Fruit fly (Drosophila melanogaster) whole organism, embryonic: ENCODE results near the gene CG10866.

ENCODE experiments used
- B-H1 ChIP-seq: fragments of 200-800 bp; sonication (Bioruptor generic); IDR thresholded peaks from 3 replicates; pipeline ENCODE4 v1.3.6; 2022; ENCODE audit warnings: missing biosample characterization, missing genetic modification characterization
- CG10267 ChIP-seq: fragments of 200-800 bp; sonication (Bioruptor generic); optimal IDR thresholded peaks from 2 replicates; lab custom pipeline; 2018; ENCODE audit warnings: missing biosample characterization, mild to moderate bottlenecking, missing genetic modification characterization, moderate library complexity
- CG12104 ChIP-seq: fragments of 200-800 bp; sonication (Bioruptor generic); optimal IDR thresholded peaks from 3 replicates; lab custom pipeline; 2016; ENCODE audit warnings: missing biosample characterization, missing genetic modification characterization
- CG12744 ChIP-seq: fragments of 200-800 bp; sonication (Bioruptor generic); optimal IDR thresholded peaks from 2 replicates; lab custom pipeline; 2016; ENCODE audit warnings: missing biosample characterization, missing genetic modification characterization
- CG13894 ChIP-seq: fragments of 200-800 bp; sonication (Bioruptor generic); optimal IDR thresholded peaks from 3 replicates; lab custom pipeline; 2018; ENCODE audit warnings: missing biosample characterization, mild to moderate bottlenecking, missing genetic modification characterization, moderate library complexity
- CG1832 ChIP-seq: fragments of 200-800 bp; sonication (Bioruptor generic); optimal IDR thresholded peaks from 2 replicates; lab custom pipeline; 2017; ENCODE audit warnings: missing biosample characterization, mild to moderate bottlenecking, missing genetic modification characterization, inconsistent platforms
- CG18764 ChIP-seq: fragments of 200-800 bp; sonication (Bioruptor generic); optimal IDR thresholded peaks from 3 replicates; lab custom pipeline; 2016; ENCODE audit warnings: missing biosample characterization, missing genetic modification characterization
- CG3281 ChIP-seq: fragments of 200-800 bp; sonication (Bioruptor generic); optimal IDR thresholded peaks from 3 replicates; lab custom pipeline; 2017; ENCODE audit warnings: missing biosample characterization, mild to moderate bottlenecking, missing genetic modification characterization
- CG5180 ChIP-seq: fragments of 200-800 bp; sonication (Bioruptor generic); optimal IDR thresholded peaks from 3 replicates; lab custom pipeline; 2017; ENCODE audit warnings: missing biosample characterization, missing genetic modification characterization, mild to moderate bottlenecking, moderate library complexity, missing genetic modification reagents
- CG6689 ChIP-seq: fragments of 200-800 bp; sonication (Bioruptor generic); IDR thresholded peaks from 2 replicates; pipeline ENCODE4 v1.3.6; 2022; ENCODE audit warnings: missing biosample characterization, missing genetic modification characterization
- CG6791 ChIP-seq: fragments of 200-800 bp; sonication (Bioruptor generic); IDR thresholded peaks from 3 replicates; pipeline ENCODE4 v1.3.6; 2022; ENCODE audit warnings: missing biosample characterization, missing genetic modification characterization; ENCODE audit not compliant: partially characterized antibody
- CG7839 ChIP-seq: fragments of 200-800 bp; sonication (Bioruptor generic); optimal IDR thresholded peaks from 3 replicates; lab custom pipeline; 2018; ENCODE audit warnings: missing biosample characterization, mild to moderate bottlenecking, missing genetic modification characterization, moderate library complexity
- CG7987 ChIP-seq: fragments of 200-800 bp; sonication (Bioruptor generic); optimal IDR thresholded peaks from 2 replicates; lab custom pipeline; 2018; ENCODE audit warnings: missing biosample characterization, mild to moderate bottlenecking, missing genetic modification characterization, moderate library complexity
- CG9797 ChIP-seq: fragments of 200-800 bp; sonication (Bioruptor generic); optimal IDR thresholded peaks from 3 replicates; lab custom pipeline; 2018; ENCODE audit warnings: missing biosample characterization, mild to moderate bottlenecking, missing genetic modification characterization
- D19A ChIP-seq: fragments of 200-800 bp; optimal IDR thresholded peaks from 3 replicates; lab custom pipeline; 2019; ENCODE audit warnings: missing biosample characterization, mild to moderate bottlenecking, missing genetic modification characterization, moderate library complexity
- Dad ChIP-seq: fragments of 200-800 bp; sonication (Bioruptor generic); optimal IDR thresholded peaks from 3 replicates; lab custom pipeline; 2016; ENCODE audit warnings: missing biosample characterization, missing genetic modification characterization
- Ets65A ChIP-seq: fragments of 200-800 bp; sonication (Bioruptor generic); peaks from one replicate; lab custom pipeline; 2016; ENCODE audit warnings: missing biosample characterization, missing genetic modification characterization
- Hey ChIP-seq: fragments of 200-800 bp; sonication (Bioruptor generic); optimal IDR thresholded peaks from 3 replicates; lab custom pipeline; 2018; ENCODE audit warnings: missing biosample characterization, mild to moderate bottlenecking, missing genetic modification characterization
- Hr51 ChIP-seq, 2 experiments: fragments of 200-800 bp; sonication (Bioruptor generic); optimal IDR thresholded peaks; 2 replicates in 1 of 2; 3 replicates in 1 of 2; lab custom pipeline; 2016 to 2018; ENCODE audit warnings: missing biosample characterization in 2 of 2, missing genetic modification characterization in 2 of 2, mild to moderate bottlenecking in 1 of 2, moderate library complexity in 1 of 2
- Nf-YA ChIP-seq: fragments of 200-800 bp; sonication (Bioruptor generic); IDR thresholded peaks from 2 replicates; pipeline ENCODE4 v1.3.6; 2022; ENCODE audit warnings: missing biosample characterization, missing genetic modification characterization
- Opbp ChIP-seq: fragments of 200-800 bp; sonication (Bioruptor generic); IDR thresholded peaks from 3 replicates; pipeline ENCODE4 v1.3.6; 2022; ENCODE audit warnings: missing biosample characterization, missing genetic modification characterization; ENCODE audit not compliant: partially characterized antibody
- Side ChIP-seq: fragments of 200-800 bp; sonication (Bioruptor generic); optimal IDR thresholded peaks from 2 replicates; lab custom pipeline; 2016; ENCODE audit warnings: missing biosample characterization, missing genetic modification characterization
- Spps ChIP-seq: fragments of 200-800 bp; sonication (Bioruptor generic); optimal IDR thresholded peaks from 2 replicates; lab custom pipeline; 2018; ENCODE audit warnings: missing biosample characterization, mild to moderate bottlenecking, missing genetic modification characterization
- Xrp1 ChIP-seq: fragments of 200-800 bp; sonication (Bioruptor generic); IDR thresholded peaks from 2 replicates; pipeline ENCODE4 v1.3.6; 2022; ENCODE audit warnings: missing biosample characterization, missing genetic modification characterization
- ac ChIP-seq: fragments of 200-800 bp; sonication (Bioruptor generic); optimal IDR thresholded peaks from 3 replicates; lab custom pipeline; 2017; ENCODE audit warnings: missing biosample characterization, mild to moderate bottlenecking, missing genetic modification characterization
- az2 ChIP-seq: fragments of 200-800 bp; sonication (Bioruptor generic); optimal IDR thresholded peaks from 3 replicates; lab custom pipeline; 2016; ENCODE audit warnings: missing biosample characterization, missing genetic modification characterization
- cas ChIP-seq: fragments of 200-800 bp; sonication (Bioruptor generic); IDR thresholded peaks from 2 replicates; pipeline ENCODE4 v1.3.6; 2022; ENCODE audit warnings: missing biosample characterization, missing genetic modification characterization
- crol ChIP-seq: fragments of 200-800 bp; sonication (Bioruptor generic); IDR thresholded peaks from 2 replicates; pipeline ENCODE4 v1.3.6; 2022; ENCODE audit warnings: missing biosample characterization, missing genetic modification characterization
- dimm ChIP-seq: fragments of 200-800 bp; sonication (Bioruptor generic); IDR thresholded peaks from 2 replicates; pipeline ENCODE4 v1.3.6; 2022; ENCODE audit warnings: missing biosample characterization, missing genetic modification characterization
- eve ChIP-seq, 2 experiments: fragments of >200 bp; optimal IDR thresholded peaks; 2 replicates each; lab custom pipeline; 2017; ENCODE audit warnings: missing biosample characterization in 2 of 2, missing genetic modification characterization in 2 of 2
- hb ChIP-seq: fragments of 200-800 bp; sonication (Bioruptor generic); IDR thresholded peaks from 3 replicates; pipeline ENCODE4 v1.3.6; 2022; ENCODE audit warnings: missing biosample characterization, missing genetic modification characterization; ENCODE audit not compliant: partially characterized antibody
- hbn ChIP-seq: fragments of 200-800 bp; sonication (Bioruptor generic); IDR thresholded peaks from 2 replicates; pipeline ENCODE4 v1.3.6; 2022; ENCODE audit warnings: missing biosample characterization, missing genetic modification characterization; ENCODE audit not compliant: partially characterized antibody
- hth ChIP-seq: fragments of >200 bp; optimal IDR thresholded peaks from 2 replicates; lab custom pipeline; 2017; ENCODE audit warnings: inconsistent platforms
- insv ChIP-seq, 2 experiments: fragments of 200-800 bp; sonication (Bioruptor generic); optimal IDR thresholded peaks; 3 replicates each; lab custom pipeline; 2016 to 2018; ENCODE audit warnings: missing biosample characterization in 2 of 2, missing genetic modification characterization in 2 of 2
- kni ChIP-seq: fragments of 200-800 bp; sonication (Bioruptor generic); optimal IDR thresholded peaks from 3 replicates; lab custom pipeline; 2017; ENCODE audit warnings: mild to moderate bottlenecking, missing biosample characterization, missing genetic modification reagents, missing genetic modification characterization
- lola ChIP-seq, 3 experiments: fragments of >200 bp in 2 of 3; fragments of 200-800 bp in 1 of 3; sonication (Bioruptor generic) in 1 of 3; optimal IDR thresholded peaks; 2 replicates each; lab custom pipeline; 2017 to 2019; ENCODE audit warnings: missing biosample characterization in 3 of 3, missing genetic modification characterization in 3 of 3, mild to moderate bottlenecking in 1 of 3, moderate library complexity in 1 of 3
- org-1 ChIP-seq: fragments of 200-800 bp; sonication (Bioruptor generic); optimal IDR thresholded peaks from 2 replicates; lab custom pipeline; 2017; ENCODE audit warnings: missing biosample characterization, missing genetic modification characterization
- peb ChIP-seq: fragments of 200-800 bp; sonication (Bioruptor generic); IDR thresholded peaks from 2 replicates; pipeline ENCODE4 v1.3.6; 2022; ENCODE audit warnings: missing biosample characterization, missing genetic modification characterization
- pros ChIP-seq: fragments of 200-800 bp; sonication (Bioruptor generic); optimal IDR thresholded peaks from 3 replicates; lab custom pipeline; 2019; ENCODE audit warnings: missing biosample characterization, mild to moderate bottlenecking, missing genetic modification characterization, moderate library complexity
- sc ChIP-seq, 3 experiments: fragments of >200 bp in 2 of 3; fragments of 200-800 bp in 1 of 3; sonication (Bioruptor generic) in 1 of 3; optimal IDR thresholded peaks; 2 replicates in 2 of 3; 3 replicates in 1 of 3; lab custom pipeline; 2017; ENCODE audit warnings: mild to moderate bottlenecking in 1 of 3, missing biosample characterization in 1 of 3, missing genetic modification characterization in 1 of 3, missing genetic modification reagents in 1 of 3
- scrt ChIP-seq: fragments of 200-800 bp; sonication (Bioruptor generic); optimal IDR thresholded peaks from 2 replicates; lab custom pipeline; 2018; ENCODE audit warnings: missing biosample characterization, mild to moderate bottlenecking, missing genetic modification characterization, moderate library complexity
- sd ChIP-seq: fragments of 200-800 bp; sonication (Bioruptor generic); optimal IDR thresholded peaks from 3 replicates; lab custom pipeline; 2018; ENCODE audit warnings: missing biosample characterization, mild to moderate bottlenecking, missing genetic modification characterization, moderate library complexity
- ssp ChIP-seq: fragments of 200-800 bp; sonication (Bioruptor generic); IDR thresholded peaks from 2 replicates; pipeline ENCODE4 v1.3.6; 2022; ENCODE audit warnings: missing biosample characterization, missing genetic modification characterization
- stc ChIP-seq: fragments of 200-800 bp; sonication (Bioruptor generic); IDR thresholded peaks from 2 replicates; pipeline ENCODE4 v1.3.6; 2022; ENCODE audit warnings: missing biosample characterization, missing genetic modification characterization
- ttk ChIP-seq: fragments of 200-800 bp; sonication (Bioruptor generic); IDR thresholded peaks from 2 replicates; pipeline ENCODE4 v2.1.2; 2022; ENCODE audit warnings: missing biosample characterization, missing genetic modification characterization
- vnd ChIP-seq: fragments of 200-800 bp; sonication (Bioruptor generic); IDR thresholded peaks from 3 replicates; pipeline ENCODE4 v1.3.6; 2022; ENCODE audit warnings: missing biosample characterization, missing genetic modification characterization; ENCODE audit not compliant: partially characterized antibody
- wek ChIP-seq: fragments of 200-800 bp; sonication (Bioruptor generic); optimal IDR thresholded peaks from 3 replicates; lab custom pipeline; 2018; ENCODE audit warnings: missing biosample characterization, mild to moderate bottlenecking, missing genetic modification characterization, moderate library complexity
- z ChIP-seq: fragments of 200-800 bp; sonication (Bioruptor generic); IDR thresholded peaks from 3 replicates; pipeline ENCODE4 v1.3.6; 2022; ENCODE audit warnings: missing biosample characterization, missing genetic modification characterization

Gene CG10866

DNA sequence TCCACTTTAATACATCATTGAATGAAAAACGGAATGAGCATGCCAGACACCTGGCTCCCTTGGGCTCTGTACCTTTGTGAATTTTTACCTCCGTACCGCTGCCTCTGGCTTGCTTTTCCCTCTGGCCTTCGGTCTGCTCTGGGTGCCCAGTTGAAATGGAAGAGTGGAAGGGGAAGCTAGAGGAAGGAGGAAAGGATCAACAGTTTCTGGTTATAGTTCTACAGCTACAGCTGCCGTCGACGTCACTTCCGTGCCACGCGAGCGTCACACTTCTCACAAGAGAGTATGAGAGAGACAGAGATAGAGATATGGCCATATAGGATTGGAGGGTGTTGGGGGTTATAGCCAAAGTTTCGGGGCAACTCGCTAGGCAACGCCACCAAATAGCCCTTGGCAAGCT lies 42.2 kb upstream of the CG10866 start:
- TF ChIP-seq CG12104 (GFP tag; lab: Kevin White, UChicago) (no peak), CG13894 (tag; lab: Kevin White, UChicago) (peak; percentile 30), Xrp1 (GFP tag; lab: Robert Waterston, UW) (no peak), Ets65A (GFP tag; lab: Kevin White, UChicago) (peak; percentile 72), ttk (GFP tag; lab: Robert Waterston, UW) (no peak), ac (GFP tag; lab: Kevin White, UChicago) (peak; percentile 54), kni (peak; percentile 30), CG12744 (GFP tag; lab: Kevin White, UChicago) (no peak), crol (GFP tag; lab: Robert Waterston, UW) (peak; percentile 25; the same call in 1 of the 2 replicates), pros (GFP tag; lab: Kevin White, UChicago) (peak; percentile 64), Opbp (GFP tag; lab: Robert Waterston, UW) (no peak), sd (tag; lab: Kevin White, UChicago) (no peak), Spps (tag; lab: Kevin White, UChicago) (no peak), az2 (GFP tag; lab: Kevin White, UChicago) (no peak), CG6791 (peak; percentile 33; the same call in 1 of the 3 replicates), Hey (tag; lab: Kevin White, UChicago) (peak; percentile 38), CG6689 (GFP tag; lab: Robert Waterston, UW) (no peak), CG1832 (GFP tag; lab: Kevin White, UChicago) (peak; percentile 23), scrt (GFP tag; lab: Kevin White, UChicago) (peak; percentile 84)
- TF ChIP-seq, all 482 proteins: peak for 10

- no peak for TF ChIP-seq CG9797 (GFP tag; lab: Kevin White, UChicago)
- no peak for TF ChIP-seq peb
- TF ChIP-seq Nf-YA = no peak
- TF ChIP-seq CG7839 (tag; lab: Kevin White, UChicago) = no peak
- TF ChIP-seq cas = no peak
- no peak for TF ChIP-seq org-1 (GFP tag; lab: Kevin White, UChicago)
- no peak for TF ChIP-seq Hr51 (GFP tag; optimal IDR thresholded peaks at IDR 0.05; lab: Kevin White, UChicago)
- no peak for TF ChIP-seq ssp
- no peak for TF ChIP-seq sc (optimal IDR thresholded peaks at IDR 0.05; lab: Kevin White, UChicago)
- TF ChIP-seq sc (GFP tag; optimal IDR thresholded peaks at IDR 0.05; lab: Kevin White, UChicago) = no peak
- TF ChIP-seq CG10267 = no peak
- TF ChIP-seq stc (GFP tag; lab: Robert Waterston, UW) = no peak
- no peak for TF ChIP-seq Side (GFP tag; lab: Kevin White, UChicago)
- TF ChIP-seq lola (GFP tag; optimal IDR thresholded peaks at IDR 0.05; lab: Kevin White, UChicago) = no peak
- no peak for TF ChIP-seq vnd (GFP tag; lab: Robert Waterston, UW)
- TF ChIP-seq D19A = peak; percentile 71
- no peak for TF ChIP-seq CG5180 (GFP tag; lab: Kevin White, UChicago)
- no peak for TF ChIP-seq z (GFP tag; lab: Robert Waterston, UW)
- no peak for TF ChIP-seq CG18764 (GFP tag; lab: Kevin White, UChicago)
- TF ChIP-seq B-H1 (GFP tag; lab: Robert Waterston, UW) = no peak
- TF ChIP-seq hth (lab: Kevin White, UChicago) = no peak
- no peak for TF ChIP-seq hb (GFP tag; lab: Robert Waterston, UW)
- TF ChIP-seq Dad (GFP tag; lab: Kevin White, UChicago) = no peak
- no peak for TF ChIP-seq CG3281 (GFP tag; lab: Kevin White, UChicago)
- no peak for TF ChIP-seq hbn (GFP tag; lab: Robert Waterston, UW)
- peak; percentile 68 for TF ChIP-seq scrt (GFP tag; lab: Kevin White, UChicago)
- no peak for TF ChIP-seq dimm (GFP tag; lab: Robert Waterston, UW)
- peak; percentile 83 for TF ChIP-seq pros (GFP tag; lab: Kevin White, UChicago)
- TF ChIP-seq CG7987 (GFP tag; lab: Kevin White, UChicago) = no peak
- no peak for TF ChIP-seq insv (GFP tag; optimal IDR thresholded peaks at IDR 0.05; lab: Kevin White, UChicago)
- no peak for TF ChIP-seq eve (GFP tag; optimal IDR thresholded peaks at IDR 0.05; lab: Kevin White, UChicago)
- TF ChIP-seq wek (GFP tag; lab: Kevin White, UChicago) = no peak
These were observed 41.1 kb upstream of the CG10866 start for dm6 chr3L:3978762-3979516.
